Worm (Caenorhabditis elegans) whole organism, L2 larva: Measurements from ENCODE around the gene cutl-12.

Source experiments
- F13H6.1 ChIP-seq: sonication (generic microtip); optimal IDR thresholded peaks from 2 replicates; lab custom pipeline; 2016; ENCODE audit warnings: missing genetic modification characterization, missing compliant biosample characterization
- Y55F3AM.14 ChIP-seq: fragments of 200-800 bp; sonication (Bioruptor generic); optimal IDR thresholded peaks from 2 replicates; lab custom pipeline; 2018; ENCODE audit warnings: mild to moderate bottlenecking, missing genetic modification characterization, missing compliant biosample characterization
- alr-1 ChIP-seq: fragments of 150-350 bp; optimal IDR thresholded peaks from 2 replicates; lab custom pipeline; 2014; ENCODE audit warnings: missing biosample characterization, missing genetic modification characterization
- aly-2 ChIP-seq: fragments of 150-350 bp; optimal IDR thresholded peaks from 2 replicates; lab custom pipeline; 2014; ENCODE audit warnings: missing biosample characterization, missing genetic modification characterization
- ama-1 ChIP-seq: fragments of 150-350 bp; optimal IDR thresholded peaks from 2 replicates; lab custom pipeline; 2018; ENCODE audit warnings: inconsistent platforms
- blmp-1 ChIP-seq: sonication (generic microtip); optimal IDR thresholded peaks from 2 replicates; lab custom pipeline; 2017; ENCODE audit warnings: missing genetic modification characterization, mild to moderate bottlenecking, missing compliant biosample characterization, antibody characterized with exemption, moderate library complexity; ENCODE audit not compliant: insufficient read depth
- ceh-16 ChIP-seq: fragments of 150-350 bp; optimal IDR thresholded peaks from 2 replicates; lab custom pipeline; 2014; ENCODE audit warnings: missing biosample characterization, missing genetic modification characterization
- ceh-82 ChIP-seq: fragments of 150-350 bp; optimal IDR thresholded peaks from 2 replicates; lab custom pipeline; 2014; ENCODE audit warnings: missing biosample characterization, missing genetic modification characterization
- crh-2 ChIP-seq: sonication (generic microtip); optimal IDR thresholded peaks from 2 replicates; lab custom pipeline; 2017; ENCODE audit warnings: missing biosample characterization, missing genetic modification characterization
- dmd-4 ChIP-seq: sonication (generic microtip); optimal IDR thresholded peaks from 2 replicates; lab custom pipeline; 2017; ENCODE audit warnings: missing biosample characterization, missing genetic modification characterization
- egl-27 ChIP-seq: sonication (generic microtip); optimal IDR thresholded peaks from 3 replicates; lab custom pipeline; 2017; ENCODE audit warnings: missing biosample characterization, missing genetic modification reagents, missing genetic modification characterization
- elt-1 ChIP-seq: fragments of 150-350 bp; optimal IDR thresholded peaks from 2 replicates; lab custom pipeline; 2014; ENCODE audit warnings: missing biosample characterization, missing genetic modification characterization
- elt-3 ChIP-seq: sonication (generic microtip); optimal IDR thresholded peaks from 2 replicates; lab custom pipeline; 2017; ENCODE audit warnings: missing biosample characterization, missing genetic modification characterization
- fos-1 ChIP-seq: fragments of 150-350 bp; optimal IDR thresholded peaks from 2 replicates; lab custom pipeline; 2014; ENCODE audit warnings: missing biosample characterization, missing genetic modification characterization
- gmeb-1 ChIP-seq: fragments of 150-350 bp; optimal IDR thresholded peaks from 2 replicates; lab custom pipeline; 2014; ENCODE audit warnings: missing biosample characterization, missing genetic modification characterization
- lin-13 ChIP-seq: fragments of 150-350 bp; optimal IDR thresholded peaks from 2 replicates; lab custom pipeline; 2014; ENCODE audit warnings: missing biosample characterization, missing genetic modification reagents, missing genetic modification characterization
- lin-39 ChIP-seq: fragments of 150-350 bp; optimal IDR thresholded peaks from 2 replicates; lab custom pipeline; 2014; ENCODE audit warnings: missing biosample characterization, missing genetic modification reagents, missing genetic modification characterization
- lsy-2 ChIP-seq, 2 experiments: fragments of 150-350 bp in 1 of 2; sonication (generic microtip) in 1 of 2; optimal IDR thresholded peaks; 2 replicates each; lab custom pipeline; 2014 to 2017; ENCODE audit warnings: missing biosample characterization in 2 of 2, missing genetic modification characterization in 2 of 2
- mab-5 ChIP-seq: fragments of 150-350 bp; optimal IDR thresholded peaks from 2 replicates; lab custom pipeline; 2014; ENCODE audit warnings: missing biosample characterization, missing genetic modification characterization
- mbf-1 ChIP-seq: sonication (generic microtip); optimal IDR thresholded peaks from 2 replicates; lab custom pipeline; 2017; ENCODE audit warnings: missing biosample characterization, missing genetic modification characterization
- nhr-11 ChIP-seq: fragments of 150-350 bp; optimal IDR thresholded peaks from 2 replicates; lab custom pipeline; 2014; ENCODE audit warnings: missing biosample characterization, missing genetic modification characterization
- nhr-12 ChIP-seq: fragments of 150-350 bp; optimal IDR thresholded peaks from 2 replicates; lab custom pipeline; 2014; ENCODE audit warnings: missing biosample characterization, missing genetic modification characterization
- nhr-129 ChIP-seq: fragments of 150-350 bp; optimal IDR thresholded peaks from 2 replicates; lab custom pipeline; 2014; ENCODE audit warnings: missing biosample characterization, missing genetic modification characterization
- nhr-21 ChIP-seq: fragments of 150-350 bp; optimal IDR thresholded peaks from 2 replicates; lab custom pipeline; 2014; ENCODE audit warnings: missing biosample characterization, missing genetic modification characterization
- nhr-23 ChIP-seq: fragments of 150-350 bp; optimal IDR thresholded peaks from 2 replicates; lab custom pipeline; 2014; ENCODE audit warnings: missing biosample characterization, missing genetic modification reagents, missing genetic modification characterization
- nhr-237 ChIP-seq: fragments of 150-350 bp; optimal IDR thresholded peaks from 2 replicates; lab custom pipeline; 2014; ENCODE audit warnings: missing biosample characterization, missing genetic modification characterization
- nhr-6 ChIP-seq: fragments of 150-350 bp; optimal IDR thresholded peaks from 2 replicates; lab custom pipeline; 2014; ENCODE audit warnings: missing biosample characterization, missing genetic modification characterization
- peb-1 ChIP-seq: fragments of 150-350 bp; optimal IDR thresholded peaks from 2 replicates; lab custom pipeline; 2014; ENCODE audit warnings: missing biosample characterization, missing genetic modification characterization
- skn-1 ChIP-seq: sonication (generic microtip); optimal IDR thresholded peaks from 2 replicates; lab custom pipeline; 2017; ENCODE audit warnings: missing biosample characterization, missing genetic modification characterization
- sma-3 ChIP-seq: sonication (generic microtip); optimal IDR thresholded peaks from 2 replicates; lab custom pipeline; 2016; ENCODE audit warnings: missing genetic modification reagents, missing genetic modification characterization, missing compliant biosample characterization
- sma-9 ChIP-seq, 2 experiments: fragments of 150-350 bp in 1 of 2; sonication (generic microtip) in 1 of 2; optimal IDR thresholded peaks; 2 replicates each; lab custom pipeline; 2014 to 2016; ENCODE audit warnings: missing genetic modification characterization in 2 of 2, mild to moderate bottlenecking in 1 of 2, missing biosample characterization in 1 of 2, missing compliant biosample characterization in 1 of 2, missing genetic modification reagents in 1 of 2, moderate library complexity in 1 of 2
- snpc-4 ChIP-seq: fragments of 150-350 bp; optimal IDR thresholded peaks from 2 replicates; lab custom pipeline; 2014; ENCODE audit warnings: missing biosample characterization, missing genetic modification characterization
- unc-55 ChIP-seq: fragments of 150-350 bp; sonication (generic microtip); optimal IDR thresholded peaks from 3 replicates; lab custom pipeline; 2014; ENCODE audit warnings: missing biosample characterization, missing genetic modification reagents, missing genetic modification characterization
- unc-62 ChIP-seq: fragments of 150-350 bp; optimal IDR thresholded peaks from 2 replicates; lab custom pipeline; 2014; ENCODE audit warnings: missing biosample characterization, missing genetic modification reagents, missing genetic modification characterization
- zag-1 ChIP-seq: fragments of 150-350 bp; optimal IDR thresholded peaks from 2 replicates; lab custom pipeline; 2014; ENCODE audit warnings: missing biosample characterization, missing genetic modification characterization
- ztf-11 ChIP-seq: sonication (generic microtip); optimal IDR thresholded peaks from 2 replicates; lab custom pipeline; 2017; ENCODE audit warnings: missing biosample characterization, missing genetic modification characterization
- ztf-4 ChIP-seq: fragments of 150-350 bp; optimal IDR thresholded peaks from 2 replicates; lab custom pipeline; 2014; ENCODE audit warnings: missing biosample characterization, missing genetic modification characterization

Gene cutl-12

DNA sequence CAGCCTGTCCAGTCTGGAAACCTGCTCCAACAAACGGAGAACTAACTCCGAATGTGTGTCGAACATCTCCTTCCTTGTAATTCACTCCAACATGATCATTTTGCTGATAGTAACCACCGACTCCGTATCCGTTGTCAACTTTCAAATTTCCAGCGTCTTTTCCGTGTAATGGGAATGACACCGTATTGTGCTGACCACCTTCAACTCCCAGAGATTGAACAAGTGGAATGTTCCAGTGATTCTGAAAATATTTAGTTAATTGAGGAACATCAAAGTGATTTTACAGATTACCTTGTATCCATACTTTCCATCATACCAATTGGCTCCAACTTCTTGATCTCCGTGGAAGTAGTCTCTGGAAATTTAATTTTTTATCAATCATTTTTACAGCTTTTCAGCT lies 6.4 kb downstream of the cutl-12 start:
- TF ChIP-seq lin-39 (tag; lab: Kevin White, UChicago) (no peak), ceh-16 (tag; lab: Kevin White, UChicago) (no peak), snpc-4 (no peak), nhr-129 (tag; lab: Kevin White, UChicago) (no peak)

DNA sequence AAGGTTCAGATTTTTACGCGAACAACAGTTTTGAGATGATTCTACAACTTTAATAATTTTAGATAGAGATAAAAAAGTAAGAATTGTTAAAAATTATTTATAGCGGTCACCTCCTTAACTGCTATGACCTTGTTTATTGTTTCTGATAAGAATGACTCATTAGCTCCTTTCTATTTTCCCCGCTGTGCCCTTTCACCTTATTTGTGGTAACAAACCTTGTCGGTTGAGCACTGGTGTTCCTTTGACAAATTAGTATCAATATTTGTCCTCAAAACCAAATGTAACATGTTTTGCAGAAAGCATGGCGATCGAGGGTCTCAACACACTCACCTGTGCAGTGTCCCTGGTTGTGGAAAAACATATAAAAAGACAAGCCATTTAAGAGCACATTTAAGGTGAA lies 7.7 kb downstream of the cutl-12 start:
- no peak for TF ChIP-seq elt-1 (tag; lab: Kevin White, UChicago)
- TF ChIP-seq elt-3, result no peak
- TF ChIP-seq egl-27 (tag; lab: Kevin White, UChicago), result no peak
- TF ChIP-seq mab-5, result no peak
- TF ChIP-seq unc-55, result no peak
- no peak for TF ChIP-seq lin-13 (GFP tag; lab: Kevin White, UChicago)
- no peak for TF ChIP-seq nhr-21 (tag; lab: Kevin White, UChicago)
- no peak for TF ChIP-seq Y55F3AM.14

- peak; percentile 97 for TF ChIP-seq fos-1 (tag; lab: Kevin White, UChicago)
- no peak for TF ChIP-seq nhr-129 (tag; lab: Kevin White, UChicago)
- TF ChIP-seq sma-9 (GFP tag; optimal IDR thresholded peaks at IDR 0.05; lab: Kevin White, UChicago), result peak; percentile 1
- no peak for TF ChIP-seq sma-9 (tag; optimal IDR thresholded peaks at IDR 0.05; lab: Kevin White, UChicago)
- TF ChIP-seq unc-55, result no peak
- no peak for TF ChIP-seq elt-3
- peak; percentile 5 for TF ChIP-seq F13H6.1 (tag; lab: Kevin White, UChicago)
- no peak for TF ChIP-seq mab-5
- TF ChIP-seq ceh-82 (tag; lab: Kevin White, UChicago), result no peak
- TF ChIP-seq skn-1 (tag; lab: Kevin White, UChicago), result no peak
- no peak for TF ChIP-seq nhr-237
- no peak for TF ChIP-seq ztf-11
- no peak for TF ChIP-seq peb-1
- no peak for TF ChIP-seq lin-13 (GFP tag; lab: Kevin White, UChicago)
- no peak for TF ChIP-seq dmd-4 (tag; lab: Kevin White, UChicago)
- peak; percentile 29 for TF ChIP-seq crh-2 (tag; lab: Kevin White, UChicago)
- peak; percentile 9 for TF ChIP-seq gmeb-1
- TF ChIP-seq nhr-23 (tag; lab: Kevin White, UChicago), result no peak
Measured at ce11 chrII:8625163-8625562, 9.1 kb downstream of the cutl-12 start, which contains the start of gene sptf-2. Gene sptf-2 (plus strand): TSS chrII:8625459.

- no peak for TF ChIP-seq ama-1 (lab: Kevin White, UChicago)
- TF ChIP-seq alr-1 (tag; lab: Kevin White, UChicago), result no peak
- no peak for TF ChIP-seq nhr-23 (tag; lab: Kevin White, UChicago)
- TF ChIP-seq egl-27 (tag; lab: Kevin White, UChicago), result no peak
- no peak for TF ChIP-seq nhr-11 (tag; lab: Kevin White, UChicago)
- no peak for TF ChIP-seq ztf-11
- no peak for TF ChIP-seq Y55F3AM.14
- no peak for TF ChIP-seq lsy-2 (tag; optimal IDR thresholded peaks at IDR 0.05; lab: Kevin White, UChicago)
- no peak for TF ChIP-seq ceh-82 (tag; lab: Kevin White, UChicago)
- no peak for TF ChIP-seq nhr-6 (tag; lab: Kevin White, UChicago)
- no peak for TF ChIP-seq blmp-1
- TF ChIP-seq elt-3, result no peak
- no peak for TF ChIP-seq lin-13 (GFP tag; lab: Kevin White, UChicago)
- no peak for TF ChIP-seq fos-1 (tag; lab: Kevin White, UChicago)
- no peak for TF ChIP-seq ztf-4 (tag; lab: Kevin White, UChicago)
- TF ChIP-seq sma-3 (GFP tag; lab: Kevin White, UChicago), result no peak
- TF ChIP-seq mbf-1, result no peak
- TF ChIP-seq unc-62 (GFP tag; lab: Kevin White, UChicago), result no peak
- no peak for TF ChIP-seq unc-55
Measured at ce11 chrII:8623396-8623795, 10.9 kb downstream of the cutl-12 start, which contains the start of gene T22C8.4. Gene T22C8.4 (minus strand): TSS chrII:8623496.

- TF ChIP-seq Y55F3AM.14 (no peak), ztf-11 (no peak), F13H6.1 (tag; lab: Kevin White, UChicago) (no peak), nhr-12 (tag; lab: Kevin White, UChicago) (no peak), lsy-2 (tag; optimal IDR thresholded peaks at IDR 0.05; lab: Kevin White, UChicago) (no peak), aly-2 (tag; lab: Kevin White, UChicago) (no peak), fos-1 (tag; lab: Kevin White, UChicago) (no peak), zag-1 (tag; lab: Kevin White, UChicago) (no peak)
Measured at ce11 chrII:8621883-8622282, 12.4 kb downstream of the cutl-12 start, which contains the start of gene T22C8.3. Gene T22C8.3 (minus strand): TSS chrII:8621983.
